Fruit fly (Drosophila melanogaster): ENCODE measurements around the gene CG14316.
A peak's percentile ranks its signal among the peaks of the same experiment; 100 is the strongest.

CG14316 gene

DNA sequence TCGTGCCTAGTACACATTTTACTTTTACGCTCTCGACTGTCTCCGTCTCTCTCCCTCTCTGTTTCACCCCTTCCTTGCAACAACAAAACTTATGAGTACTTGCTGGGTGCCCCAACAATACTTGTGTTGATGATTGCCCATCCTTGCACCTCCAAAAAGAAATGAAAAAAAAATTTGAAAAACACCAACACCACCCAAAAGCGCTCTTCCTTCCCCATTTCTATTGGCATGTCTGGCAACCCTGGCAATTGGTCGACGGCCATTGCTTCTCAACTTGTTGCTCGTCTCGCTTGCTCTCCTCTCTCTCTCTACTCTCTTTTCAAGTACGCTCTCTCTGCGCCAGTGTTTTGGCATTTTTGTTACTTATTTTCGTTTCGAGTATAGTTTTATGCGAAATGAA lies 16.5 kb downstream of the CG14316 start:
- TF ChIP-seq Jra (GFP tag; optimal IDR thresholded peaks at IDR 0.05), result peak; percentile 10
- TF ChIP-seq woc (GFP tag; optimal IDR thresholded peaks at IDR 0.05), result no peak
- peak; percentile 58 for TF ChIP-seq rgr (GFP tag; optimal IDR thresholded peaks at IDR 0.05)
- TF ChIP-seq GATAd (GFP tag; optimal IDR thresholded peaks at IDR 0.05), result no peak
- no peak for TF ChIP-seq Hr78 (GFP tag; optimal IDR thresholded peaks at IDR 0.05)
- TF ChIP-seq pan (optimal IDR thresholded peaks at IDR 0.05), result no peak
- TF ChIP-seq br (GFP tag; optimal IDR thresholded peaks at IDR 0.05), result no peak
- no peak for TF ChIP-seq Myc (optimal IDR thresholded peaks at IDR 0.05)
- no peak for TF ChIP-seq usp (GFP tag; optimal IDR thresholded peaks at IDR 0.05)
- TF ChIP-seq jim (GFP tag; optimal IDR thresholded peaks at IDR 0.05), result peak; percentile 1
- no peak for TF ChIP-seq dsf (GFP tag; optimal IDR thresholded peaks at IDR 0.05; ENCODE audit: borderline replicate concordance)
- TF ChIP-seq Dif (GFP tag; optimal IDR thresholded peaks at IDR 0.05; ENCODE audit: partially characterized antibody), result peak; percentile 98
- TF ChIP-seq OdsH (GFP tag; optimal IDR thresholded peaks at IDR 0.05), result peak; percentile 36
- no peak for TF ChIP-seq lola (GFP tag; optimal IDR thresholded peaks at IDR 0.05)
- TF ChIP-seq sv (GFP tag; optimal IDR thresholded peaks at IDR 0.05), result no peak
- no peak for TF ChIP-seq brk (GFP tag; optimal IDR thresholded peaks at IDR 0.05)
- TF ChIP-seq dl (GFP tag; optimal IDR thresholded peaks at IDR 0.05; ENCODE audit: insufficient read depth in 1 of 2, partially characterized antibody in 2 of 2), result peak; percentile 97
- TF ChIP-seq Sp1 (GFP tag; optimal IDR thresholded peaks at IDR 0.05), result peak; percentile 41
- peak; percentile 86 for TF ChIP-seq Vsx2 (GFP tag; optimal IDR thresholded peaks at IDR 0.05; ENCODE audit: partially characterized antibody)
- no peak for TF ChIP-seq sage (GFP tag; optimal IDR thresholded peaks at IDR 0.05)
- peak; percentile 70 for TF ChIP-seq Hr83 (GFP tag; optimal IDR thresholded peaks at IDR 0.05; ENCODE audit: poor library complexity, severe bottlenecking)
- no peak for TF ChIP-seq Rel (GFP tag; optimal IDR thresholded peaks at IDR 0.05)
- peak; percentile 8 for TF ChIP-seq Rel (tag; optimal IDR thresholded peaks at IDR 0.05)
- TF ChIP-seq dmrt93B (GFP tag; optimal IDR thresholded peaks at IDR 0.05), result no peak
- TF ChIP-seq Abd-B (GFP tag; optimal IDR thresholded peaks at IDR 0.05), result no peak
- TF ChIP-seq CrebA (GFP tag; optimal IDR thresholded peaks at IDR 0.05; ENCODE audit: borderline replicate concordance), result no peak
- peak; percentile 29 for TF ChIP-seq h (GFP tag; optimal IDR thresholded peaks at IDR 0.05)
- TF ChIP-seq Dfd (GFP tag; optimal IDR thresholded peaks at IDR 0.05), result no peak
- peak in 1 of 2 experiments; percentile 17 for TF ChIP-seq foxo (GFP tag; optimal IDR thresholded peaks at IDR 0.05)
- TF ChIP-seq fru (GFP tag; optimal IDR thresholded peaks at IDR 0.05), result peak; percentile 31
- TF ChIP-seq CG32264 (GFP tag; optimal IDR thresholded peaks at IDR 0.05), result no peak
- no peak for TF ChIP-seq tai (GFP tag; optimal IDR thresholded peaks at IDR 0.05)
- TF ChIP-seq CG9705 (GFP tag; optimal IDR thresholded peaks at IDR 0.05), result no peak
- TF ChIP-seq HLH106 (tag; optimal IDR thresholded peaks at IDR 0.05), result peak; percentile 34
- peak; percentile 6 for TF ChIP-seq Hnf4 (GFP tag; optimal IDR thresholded peaks at IDR 0.05)
- TF ChIP-seq ey (GFP tag; optimal IDR thresholded peaks at IDR 0.05), result no peak
- peak; percentile 40 for TF ChIP-seq psq (GFP tag; optimal IDR thresholded peaks at IDR 0.05)

DNA sequence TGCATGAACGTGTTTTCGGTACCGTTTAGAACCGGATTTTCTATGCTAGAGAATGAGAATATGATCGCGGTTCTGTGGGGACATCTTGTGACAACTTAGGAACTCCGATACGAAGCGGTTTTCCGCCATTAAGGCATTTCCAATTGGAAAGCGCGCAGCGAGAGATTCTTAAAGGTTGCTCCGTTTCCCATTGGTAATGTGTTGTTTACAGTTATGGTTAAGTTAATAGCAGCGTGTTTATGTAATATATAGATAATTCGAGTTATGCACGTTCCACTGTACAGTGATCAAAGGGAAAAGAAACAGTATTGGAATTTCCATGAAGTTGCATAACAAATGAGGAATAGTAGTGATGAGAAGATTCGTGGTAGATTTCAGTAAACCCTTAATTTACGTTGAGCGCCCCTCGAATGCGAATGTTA lies 17.0 kb downstream of the CG14316 start:
- TF ChIP-seq Vsx2 (GFP tag; optimal IDR thresholded peaks at IDR 0.05; ENCODE audit: partially characterized antibody) (no peak), N (GFP tag; optimal IDR thresholded peaks at IDR 0.05) (no peak), dl (GFP tag; optimal IDR thresholded peaks at IDR 0.05; ENCODE audit: insufficient read depth in 1 of 2, partially characterized antibody in 2 of 2) (no peak), HLH106 (tag; optimal IDR thresholded peaks at IDR 0.05) (peak; percentile 25), foxo (GFP tag; optimal IDR thresholded peaks at IDR 0.05) (peak in 1 of 2 experiments; percentile 50), Hnf4 (GFP tag; optimal IDR thresholded peaks at IDR 0.05) (peak; percentile 44), rgr (GFP tag; optimal IDR thresholded peaks at IDR 0.05) (peak; percentile 29), ey (GFP tag; optimal IDR thresholded peaks at IDR 0.05) (peak; percentile 33), Dif (GFP tag; optimal IDR thresholded peaks at IDR 0.05; ENCODE audit: partially characterized antibody) (no peak), jim (GFP tag; optimal IDR thresholded peaks at IDR 0.05) (no peak), h (GFP tag; optimal IDR thresholded peaks at IDR 0.05) (peak; percentile 19), pan (optimal IDR thresholded peaks at IDR 0.05) (no peak), woc (GFP tag; optimal IDR thresholded peaks at IDR 0.05) (no peak), fru (GFP tag; optimal IDR thresholded peaks at IDR 0.05) (peak; percentile 25), OdsH (GFP tag; optimal IDR thresholded peaks at IDR 0.05) (no peak), br (GFP tag; optimal IDR thresholded peaks at IDR 0.05) (no peak)

All from whole organism, wandering third instar larva.